Worm (Caenorhabditis elegans): ENCODE results near the gene srj-52.

ce11 chrV:719731-720130 lies 23.9 kb upstream of the srj-52 start, which contains the start of gene srbc-40:
- no peak for TF ChIP-seq nhr-77 (tag; optimal IDR thresholded peaks at IDR 0.05)
- no peak for TF ChIP-seq nhr-76 (tag; optimal IDR thresholded peaks at IDR 0.05)
- TF ChIP-seq lin-15B (tag; optimal IDR thresholded peaks at IDR 0.05), result no peak

Measured in whole organism, L4 larva.